Fruit fly (Drosophila melanogaster) whole organism, wandering third instar larva: ENCODE results near the gene CG31199.
A peak's percentile ranks its signal among the peaks of the same experiment; 100 is the strongest.

Experiments used
- Abd-B ChIP-seq: fragments of >200 bp; optimal IDR thresholded peaks from 2 replicates; lab custom pipeline; 2017; ENCODE audit warnings: missing biosample characterization, missing genetic modification characterization
- CG32264 ChIP-seq: fragments of 200-800 bp; sonication (Bioruptor generic); optimal IDR thresholded peaks from 2 replicates; lab custom pipeline; 2016; ENCODE audit warnings: missing biosample characterization, missing genetic modification characterization
- CG9705 ChIP-seq: fragments of 200-800 bp; sonication (Bioruptor generic); optimal IDR thresholded peaks from 2 replicates; lab custom pipeline; 2018; ENCODE audit warnings: missing biosample characterization, mild to moderate bottlenecking, missing genetic modification characterization
- CrebA ChIP-seq: fragments of 200-800 bp; sonication (Bioruptor generic); optimal IDR thresholded peaks from 2 replicates; lab custom pipeline; 2016; ENCODE audit warnings: missing biosample characterization, mild to moderate bottlenecking, missing genetic modification characterization, borderline replicate concordance
- Dfd ChIP-seq: fragments of >200 bp; optimal IDR thresholded peaks from 2 replicates; lab custom pipeline; 2017; ENCODE audit warnings: missing biosample characterization, missing genetic modification characterization
- Dif ChIP-seq: fragments of 200-275, 200-300 bp; sonication (Bioruptor generic); optimal IDR thresholded peaks from 2 replicates; lab custom pipeline; 2018; ENCODE audit warnings: missing biosample characterization, missing genetic modification characterization; ENCODE audit not compliant: partially characterized antibody
- GATAd ChIP-seq: sonication (Bioruptor generic); optimal IDR thresholded peaks from 2 replicates; lab custom pipeline; 2016; ENCODE audit warnings: missing biosample characterization, missing genetic modification characterization
- HLH106 ChIP-seq: fragments of 200-800 bp; optimal IDR thresholded peaks from 3 replicates; lab custom pipeline; 2019; ENCODE audit warnings: missing biosample characterization, mild to moderate bottlenecking, missing genetic modification characterization, moderate library complexity
- Hnf4 ChIP-seq: fragments of 200-800 bp; sonication (Bioruptor generic); optimal IDR thresholded peaks from 2 replicates; lab custom pipeline; 2016; ENCODE audit warnings: missing biosample characterization, mild to moderate bottlenecking, missing genetic modification characterization
- Hr78 ChIP-seq: fragments of >200 bp; optimal IDR thresholded peaks from 2 replicates; lab custom pipeline; 2017; ENCODE audit warnings: missing biosample characterization, missing genetic modification characterization
- Hr83 ChIP-seq: fragments of 200-300 bp; sonication (Bioruptor generic); optimal IDR thresholded peaks from 2 replicates; lab custom pipeline; 2016; ENCODE audit warnings: missing biosample characterization, mild to moderate bottlenecking, missing genetic modification characterization, moderate library complexity; ENCODE audit not compliant: poor library complexity, severe bottlenecking
- Jra ChIP-seq: sonication (Bioruptor generic); optimal IDR thresholded peaks from 2 replicates; lab custom pipeline; 2016; ENCODE audit warnings: missing biosample characterization, missing genetic modification characterization
- Mio ChIP-seq: sonication (Bioruptor generic); optimal IDR thresholded peaks from 2 replicates; lab custom pipeline; 2016; ENCODE audit warnings: missing biosample characterization, missing genetic modification characterization
- Myc ChIP-seq: fragments of >200 bp; optimal IDR thresholded peaks from 2 replicates; lab custom pipeline; 2017
- N ChIP-seq: fragments of >200 bp; optimal IDR thresholded peaks from 2 replicates; lab custom pipeline; 2018; ENCODE audit warnings: missing biosample characterization, missing external identifiers, missing genetic modification characterization
- OdsH ChIP-seq: fragments of 200-800 bp; sonication (Bioruptor generic); optimal IDR thresholded peaks from 2 replicates; lab custom pipeline; 2016; ENCODE audit warnings: missing biosample characterization, mild to moderate bottlenecking, missing genetic modification characterization
- Rel ChIP-seq, 2 experiments: fragments of 200-800 bp; sonication (Bioruptor generic) in 1 of 2; optimal IDR thresholded peaks; 2 replicates in 1 of 2; 3 replicates in 1 of 2; lab custom pipeline; 2016 to 2019; ENCODE audit warnings: mild to moderate bottlenecking in 2 of 2, missing biosample characterization in 2 of 2, missing genetic modification characterization in 2 of 2, moderate library complexity in 1 of 2
- Sp1 ChIP-seq: fragments of 200-800 bp; sonication (Bioruptor generic); optimal IDR thresholded peaks from 3 replicates; lab custom pipeline; 2019; ENCODE audit warnings: missing biosample characterization, mild to moderate bottlenecking, missing genetic modification characterization, moderate library complexity
- Vsx2 ChIP-seq: fragments of 200-300, 225-300 bp; sonication (Bioruptor generic); optimal IDR thresholded peaks from 2 replicates; lab custom pipeline; 2018; ENCODE audit warnings: missing biosample characterization, missing genetic modification characterization; ENCODE audit not compliant: partially characterized antibody
- br ChIP-seq: fragments of 200-800 bp; sonication (Bioruptor generic); optimal IDR thresholded peaks from 2 replicates; lab custom pipeline; 2016; ENCODE audit warnings: missing biosample characterization, missing genetic modification characterization
- brk ChIP-seq: fragments of 200-800 bp; sonication (Bioruptor generic); optimal IDR thresholded peaks from 2 replicates; lab custom pipeline; 2016; ENCODE audit warnings: missing biosample characterization, mild to moderate bottlenecking, missing genetic modification characterization
- dl ChIP-seq, 2 experiments: fragments of 175-275, 200-275 bp in 1 of 2; fragments of 200-275 bp in 1 of 2; sonication (Bioruptor generic); optimal IDR thresholded peaks; lab custom pipeline; 2018; ENCODE audit warnings: mild to moderate bottlenecking in 2 of 2, missing biosample characterization in 2 of 2, missing genetic modification characterization in 2 of 2, moderate library complexity in 2 of 2; ENCODE audit not compliant: partially characterized antibody in 2 of 2, insufficient read depth in 1 of 2
- dmrt93B ChIP-seq: fragments of 200-800 bp; sonication (Bioruptor generic); optimal IDR thresholded peaks from 2 replicates; lab custom pipeline; 2018; ENCODE audit warnings: missing biosample characterization, mild to moderate bottlenecking, missing genetic modification characterization
- dsf ChIP-seq: sonication (Bioruptor generic); optimal IDR thresholded peaks from 2 replicates; lab custom pipeline; 2016; ENCODE audit warnings: missing biosample characterization, missing genetic modification characterization, borderline replicate concordance
- ey ChIP-seq: fragments of 200-800 bp; sonication (Bioruptor generic); optimal IDR thresholded peaks from 2 replicates; lab custom pipeline; 2016; ENCODE audit warnings: missing biosample characterization, missing genetic modification characterization
- foxo ChIP-seq, 2 experiments: fragments of 200-800 bp; sonication (Bioruptor generic); optimal IDR thresholded peaks; 2 replicates in 1 of 2; 3 replicates in 1 of 2; lab custom pipeline; 2016 to 2017; ENCODE audit warnings: missing biosample characterization in 2 of 2, missing genetic modification characterization in 2 of 2
- fru ChIP-seq: fragments of 200-800 bp; sonication (Bioruptor generic); optimal IDR thresholded peaks from 3 replicates; lab custom pipeline; 2016; ENCODE audit warnings: missing biosample characterization, mild to moderate bottlenecking, missing genetic modification characterization
- h ChIP-seq: fragments of 200-800 bp; sonication (Bioruptor generic); optimal IDR thresholded peaks from 3 replicates; lab custom pipeline; 2016; ENCODE audit warnings: missing biosample characterization, mild to moderate bottlenecking, missing genetic modification characterization
- jim ChIP-seq: fragments of 175-275, 200-325 bp; sonication (Bioruptor generic); optimal IDR thresholded peaks from 2 replicates; lab custom pipeline; 2016; ENCODE audit warnings: missing biosample characterization, mild to moderate bottlenecking, missing genetic modification characterization
- lola ChIP-seq: fragments of >200 bp; optimal IDR thresholded peaks from 2 replicates; lab custom pipeline; 2017; ENCODE audit warnings: missing biosample characterization, missing genetic modification characterization
- pan ChIP-seq: fragments of >200 bp; optimal IDR thresholded peaks from 2 replicates; lab custom pipeline; 2017
- psq ChIP-seq: fragments of 200-800 bp; sonication (Bioruptor generic); optimal IDR thresholded peaks from 3 replicates; lab custom pipeline; 2017; ENCODE audit warnings: missing biosample characterization, mild to moderate bottlenecking, missing genetic modification characterization, moderate library complexity
- rgr ChIP-seq: fragments of 200-800 bp; sonication (Bioruptor generic); optimal IDR thresholded peaks from 3 replicates; lab custom pipeline; 2016; ENCODE audit warnings: missing biosample characterization, mild to moderate bottlenecking, missing genetic modification characterization
- sage ChIP-seq: fragments of 200-800 bp; sonication (Bioruptor generic); optimal IDR thresholded peaks from 2 replicates; lab custom pipeline; 2016; ENCODE audit warnings: missing biosample characterization, mild to moderate bottlenecking, missing genetic modification characterization
- sv ChIP-seq: fragments of 200-800 bp; sonication (Bioruptor generic); optimal IDR thresholded peaks from 3 replicates; lab custom pipeline; 2016; ENCODE audit warnings: missing biosample characterization, missing genetic modification characterization
- tai ChIP-seq: sonication (Bioruptor generic); optimal IDR thresholded peaks from 2 replicates; lab custom pipeline; 2016; ENCODE audit warnings: missing biosample characterization, missing genetic modification characterization
- usp ChIP-seq: fragments of >200 bp; optimal IDR thresholded peaks from 2 replicates; lab custom pipeline; 2017; ENCODE audit warnings: missing biosample characterization, missing genetic modification characterization
- woc ChIP-seq: sonication (Bioruptor generic); optimal IDR thresholded peaks from 2 replicates; lab custom pipeline; 2016; ENCODE audit warnings: missing biosample characterization, mild to moderate bottlenecking, missing genetic modification characterization

The CG31199 gene

DNA sequence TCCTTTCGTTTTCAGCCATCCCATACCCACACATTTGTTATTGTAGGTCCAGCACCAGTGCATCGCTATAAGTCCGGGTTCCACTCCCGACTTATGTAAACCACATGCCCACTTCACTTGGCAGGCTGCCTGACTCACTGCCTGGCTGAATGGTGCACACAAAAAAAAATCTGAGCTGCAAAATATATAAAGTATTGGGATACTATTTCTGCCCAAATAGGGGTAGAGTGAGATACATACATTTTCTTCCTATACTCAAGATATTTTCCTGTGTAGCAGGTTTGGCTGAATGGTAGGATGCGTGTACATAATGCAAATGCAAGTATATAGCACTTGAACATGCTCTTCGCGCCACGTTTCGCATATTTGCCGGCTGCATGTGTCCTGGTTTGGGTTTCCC, 29.5 kb upstream of the CG31199 start:
- no peak for TF ChIP-seq Hr83 (GFP tag; lab: Kevin White, UChicago)
- peak in 1 of 2 experiments; percentile 19 for TF ChIP-seq foxo (GFP tag; optimal IDR thresholded peaks at IDR 0.05; lab: Kevin White, UChicago)
- TF ChIP-seq, all 38 proteins: peak for 1

DNA sequence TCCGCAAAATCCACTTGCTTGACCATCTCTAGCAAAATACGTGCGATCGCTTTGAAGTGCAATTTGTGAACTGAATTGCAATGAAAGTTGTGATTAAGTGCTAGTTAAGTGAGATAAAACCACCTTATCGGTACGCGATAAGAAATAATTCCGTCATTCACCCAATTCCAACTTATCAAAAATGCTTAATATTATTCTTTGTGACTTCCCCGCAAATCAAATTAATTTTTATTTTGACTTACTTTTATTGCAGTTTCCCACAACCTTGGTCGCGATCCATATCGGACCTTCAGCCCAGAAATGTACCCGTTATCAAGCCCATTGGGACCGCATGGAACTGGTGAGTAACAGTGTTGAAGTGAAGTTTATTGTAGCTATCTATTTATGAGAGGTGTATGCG, 28.9 kb upstream of the CG31199 start, which contains the start of gene Takl1:
Takl1 (minus strand) TSS at position 59 of the 400 bp plus-strand sequence.
- TF ChIP-seq Rel (GFP tag; optimal IDR thresholded peaks at IDR 0.05; lab: Kevin White, UChicago), result no peak
- TF ChIP-seq Rel (tag; optimal IDR thresholded peaks at IDR 0.05; lab: Kevin White, UChicago), result peak; percentile 97
- no peak for TF ChIP-seq Sp1
- TF ChIP-seq, all 38 proteins: peak for 1

DNA sequence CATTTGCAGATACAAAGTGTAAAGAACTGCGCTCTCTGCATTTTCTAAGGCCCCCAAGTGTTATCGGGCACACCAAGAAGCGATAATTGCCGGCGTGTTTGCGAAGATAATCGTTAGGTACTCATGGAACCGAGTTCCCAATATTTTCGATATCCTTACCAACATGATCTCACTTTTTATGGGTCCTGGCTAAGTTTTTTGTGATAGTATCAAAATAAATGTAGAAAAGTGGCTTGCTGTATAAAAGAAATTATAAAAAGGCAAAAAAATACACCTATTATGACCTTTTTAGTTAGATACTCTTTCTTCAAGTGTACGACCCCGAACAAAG, 22.5 kb upstream of the CG31199 start:
- TF ChIP-seq Hr83 (GFP tag; lab: Kevin White, UChicago), result peak; percentile 85
- TF ChIP-seq tai (GFP tag; lab: Kevin White, UChicago), result no peak
- TF ChIP-seq, all 38 proteins: peak for 1

DNA sequence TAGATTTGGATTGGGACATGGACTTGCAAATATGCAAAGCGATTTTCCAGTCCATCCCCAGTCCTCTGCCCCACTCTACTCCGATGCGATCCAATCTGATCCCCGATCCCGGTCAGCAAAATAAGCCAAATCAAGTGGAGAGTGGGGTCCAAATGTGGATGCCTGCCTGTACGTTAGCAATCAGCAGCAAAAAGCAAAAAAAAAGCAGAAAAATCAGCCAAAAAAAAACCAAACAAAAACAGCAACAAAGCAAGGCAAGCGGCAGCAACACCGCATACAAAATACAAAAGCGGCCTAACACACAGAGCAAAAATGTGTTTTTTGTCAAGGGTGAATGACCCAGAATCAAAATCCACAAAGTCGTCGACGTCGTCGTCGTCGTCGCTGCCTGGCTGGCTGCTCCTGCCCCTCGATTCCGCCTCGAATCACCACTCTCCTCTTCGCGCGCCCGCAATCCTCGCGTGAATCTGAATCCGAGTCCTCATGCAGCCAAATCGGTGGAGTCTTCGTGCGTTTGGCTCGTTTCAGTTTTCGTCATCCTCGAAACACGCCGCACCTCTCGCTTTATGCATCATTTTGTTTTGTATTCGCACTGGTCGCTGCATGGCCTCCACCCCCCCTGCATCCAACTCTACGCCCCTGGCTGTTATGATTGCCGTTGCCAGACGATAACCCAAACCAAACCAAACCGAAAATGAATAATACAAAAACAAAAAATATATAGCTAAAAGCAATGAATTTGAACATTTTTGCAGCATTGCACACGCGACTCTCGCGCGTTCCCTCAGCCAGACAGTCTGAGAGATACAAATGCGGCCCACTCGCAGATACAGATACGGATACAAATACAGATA, 21.9 kb upstream of the CG31199 start:
- no peak for TF ChIP-seq N (GFP tag; lab: Kevin White, UChicago)
- TF ChIP-seq tai (GFP tag; lab: Kevin White, UChicago), result peak; percentile 94
- peak; percentile 50 for TF ChIP-seq sage
- TF ChIP-seq Hnf4, result peak; percentile 85
- peak; percentile 89 for TF ChIP-seq br
- no peak for TF ChIP-seq usp (GFP tag; lab: Kevin White, UChicago)
- no peak for TF ChIP-seq GATAd (GFP tag; lab: Kevin White, UChicago)
- TF ChIP-seq pan, result no peak
- TF ChIP-seq OdsH (GFP tag; lab: Kevin White, UChicago), result peak; percentile 87
- TF ChIP-seq woc (GFP tag; lab: Kevin White, UChicago), result peak; percentile 78
- peak; percentile 21 for TF ChIP-seq CG9705 (GFP tag; lab: Kevin White, UChicago)
- no peak for TF ChIP-seq Abd-B
- peak; percentile 94 for TF ChIP-seq Rel (GFP tag; optimal IDR thresholded peaks at IDR 0.05; lab: Kevin White, UChicago)
- TF ChIP-seq Rel (tag; optimal IDR thresholded peaks at IDR 0.05; lab: Kevin White, UChicago), result peak; percentile 58
- TF ChIP-seq fru (GFP tag; lab: Kevin White, UChicago), result peak; percentile 87
- TF ChIP-seq dl (GFP tag; optimal IDR thresholded peaks at IDR 0.05; lab: Kevin White, UChicago; ENCODE audit: insufficient read depth in 1 of 2, partially characterized antibody in 2 of 2), result peak in 1 of 2 experiments; percentile 14
- no peak for TF ChIP-seq lola (GFP tag; lab: Kevin White, UChicago)
- peak; percentile 50 for TF ChIP-seq Mio
- peak; percentile 82 for TF ChIP-seq HLH106 (tag; lab: Kevin White, UChicago)
- peak; percentile 91 for TF ChIP-seq psq (GFP tag; lab: Kevin White, UChicago)
- peak; percentile 70 for TF ChIP-seq Sp1
- TF ChIP-seq dmrt93B (GFP tag; lab: Kevin White, UChicago), result peak; percentile 52
- peak; percentile 40 to 91 for TF ChIP-seq foxo (GFP tag; optimal IDR thresholded peaks at IDR 0.05; lab: Kevin White, UChicago)
- peak; percentile 73 for TF ChIP-seq CG32264 (GFP tag; lab: Kevin White, UChicago)
- peak; percentile 74 for TF ChIP-seq CrebA (GFP tag; lab: Kevin White, UChicago)
- peak; percentile 97 for TF ChIP-seq h (GFP tag; lab: Kevin White, UChicago)
- peak; percentile 90 for TF ChIP-seq ey (GFP tag; lab: Kevin White, UChicago)
- peak; percentile 42 for TF ChIP-seq Vsx2
- TF ChIP-seq Dif (GFP tag; lab: Kevin White, UChicago), result peak; percentile 57
- peak; percentile 88 for TF ChIP-seq Hr83 (GFP tag; lab: Kevin White, UChicago)
- peak; percentile 91 for TF ChIP-seq jim (GFP tag; lab: Kevin White, UChicago)
- TF ChIP-seq Hr78 (GFP tag; lab: Kevin White, UChicago), result no peak
- peak; percentile 53 for TF ChIP-seq brk (GFP tag; lab: Kevin White, UChicago)
- peak; percentile 88 for TF ChIP-seq rgr (GFP tag; lab: Kevin White, UChicago)
- no peak for TF ChIP-seq dsf (GFP tag; lab: Kevin White, UChicago)
- TF ChIP-seq sv (GFP tag; lab: Kevin White, UChicago), result no peak
- TF ChIP-seq Dfd, result no peak
- no peak for TF ChIP-seq Myc (lab: Kevin White, UChicago)
- TF ChIP-seq Jra (GFP tag; lab: Kevin White, UChicago), result peak; percentile 81
